Worm (Caenorhabditis elegans) whole organism, early embryonic: ENCODE results near the gene F49F1.14.

ENCODE experiments used
- B0310.2 ChIP-seq: sonication (generic microtip); optimal IDR thresholded peaks from 2 replicates; lab custom pipeline; 2016; ENCODE audit warnings: mild to moderate bottlenecking, missing genetic modification characterization, missing compliant biosample characterization
- F13C5.2 ChIP-seq: sonication (generic microtip); optimal IDR thresholded peaks from 2 replicates; lab custom pipeline; 2017; ENCODE audit warnings: mild to moderate bottlenecking, missing genetic modification characterization, inconsistent platforms, missing compliant biosample characterization
- aly-1 ChIP-seq: sonication (generic microtip); optimal IDR thresholded peaks from 2 replicates; lab custom pipeline; 2016; ENCODE audit warnings: missing genetic modification characterization, missing compliant biosample characterization
- ama-1 ChIP-seq: fragments of 150-350 bp; optimal IDR thresholded peaks from 2 replicates; lab custom pipeline; 2014
- ceh-13 ChIP-seq: fragments of 200-800 bp; sonication (Bioruptor generic); optimal IDR thresholded peaks from 2 replicates; lab custom pipeline; 2018; ENCODE audit warnings: mild to moderate bottlenecking, missing genetic modification characterization, missing compliant biosample characterization
- ceh-36 ChIP-seq: sonication (generic microtip); optimal IDR thresholded peaks from 2 replicates; lab custom pipeline; 2016; ENCODE audit warnings: missing genetic modification characterization, inconsistent platforms, missing compliant biosample characterization
- ets-7 ChIP-seq: sonication (generic microtip); optimal IDR thresholded peaks from 2 replicates; lab custom pipeline; 2016; ENCODE audit warnings: missing genotype, missing genetic modification characterization, missing compliant biosample characterization
- flt-1 ChIP-seq: fragments of 200-800 bp; sonication (Bioruptor generic); IDR thresholded peaks from 2 replicates; pipeline ENCODE4 v1.3.6; 2022; ENCODE audit warnings: missing genetic modification characterization, missing compliant biosample characterization
- hmbx-1 ChIP-seq: sonication (generic microtip); optimal IDR thresholded peaks from 2 replicates; lab custom pipeline; 2016; ENCODE audit warnings: mild to moderate bottlenecking, missing genetic modification characterization, missing compliant biosample characterization
- hmg-4 ChIP-seq: fragments of 200-800 bp; sonication (Bioruptor generic); optimal IDR thresholded peaks from 2 replicates; lab custom pipeline; 2018; ENCODE audit warnings: mild to moderate bottlenecking, missing genetic modification characterization, missing compliant biosample characterization
- hnd-1 ChIP-seq: sonication (generic microtip); optimal IDR thresholded peaks from 2 replicates; lab custom pipeline; 2016; ENCODE audit warnings: missing genetic modification characterization, missing compliant biosample characterization
- pes-1 ChIP-seq: fragments of 200-800 bp; sonication (Bioruptor generic); IDR thresholded peaks from 2 replicates; pipeline ENCODE4 v1.3.6; 2022; ENCODE audit warnings: missing genetic modification reagents, missing genetic modification characterization, missing compliant biosample characterization
- scrt-1 ChIP-seq: fragments of 200-800 bp; sonication (Bioruptor generic); IDR thresholded peaks from 2 replicates; pipeline ENCODE4 v1.3.6; 2022; ENCODE audit warnings: missing genetic modification characterization, missing compliant biosample characterization
- sea-1 ChIP-seq: fragments of 200-800 bp; sonication (Bioruptor generic); conservative IDR thresholded peaks from 2 replicates; pipeline ENCODE4 v1.3.6; 2022; ENCODE audit warnings: missing genetic modification characterization, missing compliant biosample characterization
- tbx-11 ChIP-seq: fragments of 200-800 bp; sonication (Bioruptor generic); IDR thresholded peaks from 2 replicates; pipeline ENCODE4 v1.3.6; 2022; ENCODE audit warnings: missing genetic modification characterization, missing compliant biosample characterization
- tbx-37 ChIP-seq: fragments of 200-800 bp; sonication (Bioruptor generic); conservative IDR thresholded peaks from 2 replicates; pipeline ENCODE4 v1.3.6; 2022; ENCODE audit warnings: missing genetic modification reagents, missing genetic modification characterization, missing compliant biosample characterization
- tra-4 ChIP-seq: sonication (generic microtip); optimal IDR thresholded peaks from 2 replicates; lab custom pipeline; 2017; ENCODE audit warnings: missing genetic modification characterization, missing compliant biosample characterization

Gene F49F1.14

ce11 chrIV:4076690-4077295 is 35.5 kb downstream of the F49F1.14 start:
- TF ChIP-seq hmbx-1 (no peak), pes-1 (GFP tag; lab: Robert Waterston, UW) (no peak), ets-7 (tag; lab: Kevin White, UChicago) (no peak), scrt-1 (no peak), hmg-4 (no peak), aly-1 (tag; lab: Kevin White, UChicago) (no peak), ceh-13 (no peak), tbx-11 (no peak), sea-1 (GFP tag; lab: Robert Waterston, UW) (no peak), flt-1 (no peak), tra-4 (no peak), hnd-1 (no peak), ama-1 (lab: Kevin White, UChicago) (no peak), B0310.2 (no peak), F13C5.2 (tag; lab: Kevin White, UChicago) (no peak), ceh-36 (no peak), tbx-37 (GFP tag; lab: Robert Waterston, UW) (no peak)

- TF ChIP-seq aly-1 (tag; lab: Kevin White, UChicago) (no peak), ets-7 (tag; lab: Kevin White, UChicago) (no peak), tra-4 (no peak), hmg-4 (no peak), scrt-1 (no peak), hnd-1 (no peak), tbx-37 (GFP tag; lab: Robert Waterston, UW) (no peak), pes-1 (GFP tag; lab: Robert Waterston, UW) (no peak)
Observed at ce11 chrIV:4074610-4075009, 37.7 kb downstream of the F49F1.14 start, which contains the start of gene W03D2.9. Gene W03D2.9, minus strand, starts transcription at chrIV:4074710.

ce11 chrIV:4072027-4072426 is 40.3 kb downstream of the F49F1.14 start, which contains the start of gene pqn-75:
Gene pqn-75, plus strand, starts transcription at chrIV:4072327.
- TF ChIP-seq hnd-1 (no peak), pes-1 (GFP tag; lab: Robert Waterston, UW) (no peak), flt-1 (no peak), aly-1 (tag; lab: Kevin White, UChicago) (no peak), ceh-13 (no peak), tbx-37 (GFP tag; lab: Robert Waterston, UW) (no peak), F13C5.2 (tag; lab: Kevin White, UChicago) (no peak), hmbx-1 (no peak), ceh-36 (no peak), tra-4 (no peak), ets-7 (tag; lab: Kevin White, UChicago) (no peak), ama-1 (lab: Kevin White, UChicago) (no peak), sea-1 (GFP tag; lab: Robert Waterston, UW) (no peak), scrt-1 (no peak), hmg-4 (no peak), tbx-11 (no peak), B0310.2 (no peak)

- TF ChIP-seq F13C5.2 (tag; lab: Kevin White, UChicago) (no peak), hnd-1 (no peak), scrt-1 (peak; percentile 63; the same call in 1 of the 2 replicates), hmbx-1 (no peak), sea-1 (GFP tag; lab: Robert Waterston, UW) (0 out of 2 replicates have a peak, but pooled peaks have one; percentile 10), tbx-37 (GFP tag; lab: Robert Waterston, UW) (no peak), aly-1 (tag; lab: Kevin White, UChicago) (no peak), ceh-36 (no peak)
Observed at ce11 chrIV:4070810-4071209, 41.5 kb downstream of the F49F1.14 start.

ce11 chrIV:4068480-4068879 is 43.8 kb downstream of the F49F1.14 start, which contains the start of gene fbxb-55:
Gene fbxb-55, plus strand, starts transcription at chrIV:4068780.
- TF ChIP-seq aly-1 (tag; lab: Kevin White, UChicago) = no peak
- no peak for TF ChIP-seq hmg-4
- no peak for TF ChIP-seq B0310.2
- no peak for TF ChIP-seq tra-4
- no peak for TF ChIP-seq pes-1 (GFP tag; lab: Robert Waterston, UW)
- TF ChIP-seq sea-1 (GFP tag; lab: Robert Waterston, UW) = no peak
- TF ChIP-seq scrt-1 = no peak

- TF ChIP-seq aly-1 (tag; lab: Kevin White, UChicago) = no peak
- no peak for TF ChIP-seq hnd-1
- no peak for TF ChIP-seq ceh-36
- no peak for TF ChIP-seq ets-7 (tag; lab: Kevin White, UChicago)
- TF ChIP-seq ceh-13 = no peak
- TF ChIP-seq flt-1 = no peak
- no peak for TF ChIP-seq F13C5.2 (tag; lab: Kevin White, UChicago)
- no peak for TF ChIP-seq ama-1 (lab: Kevin White, UChicago)
- no peak for TF ChIP-seq tra-4
- TF ChIP-seq hmg-4 = no peak
- TF ChIP-seq scrt-1 = no peak
- TF ChIP-seq tbx-11 = no peak
Observed at ce11 chrIV:4067336-4067735, 45.0 kb downstream of the F49F1.14 start.

- TF ChIP-seq hmbx-1 (no peak), scrt-1 (no peak), tbx-37 (GFP tag; lab: Robert Waterston, UW) (no peak), tra-4 (no peak), pes-1 (GFP tag; lab: Robert Waterston, UW) (no peak), sea-1 (GFP tag; lab: Robert Waterston, UW) (no peak), hmg-4 (no peak), tbx-11 (no peak), aly-1 (tag; lab: Kevin White, UChicago) (no peak), F13C5.2 (tag; lab: Kevin White, UChicago) (no peak), ama-1 (lab: Kevin White, UChicago) (no peak), flt-1 (no peak), hnd-1 (no peak), ets-7 (tag; lab: Kevin White, UChicago) (no peak)
Observed at ce11 chrIV:4063573-4063972, 48.7 kb downstream of the F49F1.14 start, which contains the start of gene ilys-6. Gene ilys-6, minus strand, starts transcription at chrIV:4063673.
